Worm (Caenorhabditis elegans) whole organism, dauer: Measurements from ENCODE around the gene B0507.7.
"Not testable (repeated sequence)": the region's sequence is repeated elsewhere in the genome, so short reads cannot be mapped to it uniquely, and the experiment has no call there.

ENCODE experiments used
- unc-62 ChIP-seq: sonication (generic microtip); optimal IDR thresholded peaks from 2 replicates; lab custom pipeline; 2017; ENCODE audit warnings: missing biosample characterization, missing genetic modification reagents, missing genetic modification characterization

The B0507.7 gene

ce11 chrV:8726228-8726627 is 32.3 kb downstream of the B0507.7 start, which contains the start of gene droe-8:
droe-8 (plus strand) TSS chrV:8726528.
- TF ChIP-seq unc-62 (GFP tag; lab: Kevin White, UChicago), result not testable (repeated sequence)

DNA sequence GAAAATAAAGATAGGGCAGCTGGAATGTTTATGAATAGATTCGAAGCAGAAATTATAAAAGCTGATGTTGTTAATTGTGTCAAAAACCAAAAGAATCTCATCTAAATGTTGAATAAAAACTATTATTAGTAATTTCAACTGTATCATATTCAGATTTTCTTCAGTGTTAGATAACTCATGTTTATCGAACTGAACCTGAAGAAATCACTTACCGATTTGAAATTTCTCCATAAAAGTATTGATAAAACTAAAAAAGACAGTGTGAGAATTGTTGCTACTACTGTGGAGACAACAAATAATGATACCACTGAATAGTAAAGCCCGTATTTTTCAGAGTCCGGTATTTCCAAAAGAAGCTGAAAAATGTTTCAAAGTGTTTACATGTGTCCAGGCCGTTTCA is 36.4 kb downstream of the B0507.7 start, which contains the start of gene ZC196.8:
Gene ZC196.8 (minus strand): TSS at position 101 of the 400 bp plus-strand sequence.
- TF ChIP-seq unc-62 (GFP tag; lab: Kevin White, UChicago), result not testable (repeated sequence)

DNA sequence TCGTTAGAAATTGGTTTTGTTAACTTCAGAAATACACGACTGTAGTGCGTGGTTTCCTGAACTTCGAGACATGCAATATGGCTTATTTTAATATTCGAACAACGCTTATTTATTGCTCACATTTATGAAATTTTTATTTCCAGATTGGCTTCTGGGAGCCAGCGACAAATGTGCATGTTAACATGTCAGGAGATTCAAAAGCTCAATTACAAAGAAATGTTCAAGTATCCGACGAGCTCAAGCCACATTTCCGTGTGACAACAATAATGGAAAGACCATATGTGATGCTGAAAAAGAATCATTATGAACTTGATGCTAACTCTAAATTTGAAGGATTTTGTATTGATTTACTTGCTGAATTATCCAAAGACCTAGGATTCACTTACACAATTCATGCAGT is 40.1 kb downstream of the B0507.7 start:
- TF ChIP-seq unc-62 (GFP tag; lab: Kevin White, UChicago), result no peak

DNA sequence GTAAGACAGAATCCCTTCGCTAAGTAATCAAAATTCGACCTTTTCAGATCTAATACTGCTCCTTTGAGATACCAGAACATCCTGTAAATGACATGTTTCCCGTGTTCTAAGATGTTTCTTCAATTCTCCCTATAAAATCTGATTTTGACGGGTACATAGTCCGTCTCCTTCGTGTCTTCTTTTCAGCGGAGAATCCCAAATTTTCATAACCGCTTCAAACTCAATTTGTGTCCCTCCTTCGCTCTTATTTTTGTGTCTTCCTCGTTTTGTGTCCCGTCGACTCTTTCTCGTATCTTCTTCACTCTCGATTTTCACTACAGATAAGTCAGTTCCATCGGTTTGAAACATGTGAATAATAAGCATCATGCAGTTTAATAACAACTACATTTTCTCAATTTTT is 42.3 kb downstream of the B0507.7 start, which contains the start of gene glr-5:
Gene glr-5 (plus strand): TSS at position 321 of the 400 bp plus-strand sequence.
- TF ChIP-seq unc-62 (GFP tag; lab: Kevin White, UChicago), result no peak

- TF ChIP-seq unc-62 (GFP tag; lab: Kevin White, UChicago), result no peak
Observed at ce11 chrV:8711910-8712309, 46.6 kb downstream of the B0507.7 start, which contains the start of gene ZC178.2. ZC178.2 (minus strand) TSS chrV:8712010.
